Fruit fly (Drosophila melanogaster) whole organism, embryonic: ENCODE results near the gene dia.

Source experiments
- BEAF-32 ChIP-seq: fragments of 200-800 bp; sonication (Bioruptor generic); optimal IDR thresholded peaks from 3 replicates; lab custom pipeline; 2017; ENCODE audit warnings: missing biosample characterization, missing genetic modification characterization, mild to moderate bottlenecking, moderate library complexity, missing genetic modification reagents
- CG10147 ChIP-seq: fragments of 200-800 bp; sonication (Bioruptor generic); optimal IDR thresholded peaks from 2 replicates; lab custom pipeline; 2019; ENCODE audit warnings: missing biosample characterization, mild to moderate bottlenecking, missing genetic modification characterization, moderate library complexity
- CG11398 ChIP-seq: fragments of 200-800 bp; sonication (Bioruptor generic); optimal IDR thresholded peaks from 2 replicates; lab custom pipeline; 2016; ENCODE audit warnings: missing biosample characterization, missing genetic modification characterization
- CG15011 ChIP-seq: fragments of 200-800 bp; sonication (Bioruptor generic); optimal IDR thresholded peaks from 3 replicates; lab custom pipeline; 2018; ENCODE audit warnings: missing biosample characterization, mild to moderate bottlenecking, missing genetic modification characterization
- CG15479 ChIP-seq: fragments of 200-800 bp; sonication (Bioruptor generic); optimal IDR thresholded peaks from 3 replicates; lab custom pipeline; 2019; ENCODE audit warnings: missing biosample characterization, mild to moderate bottlenecking, missing genetic modification characterization, moderate library complexity
- CG1647 ChIP-seq: fragments of 200-800 bp; sonication (Bioruptor generic); optimal IDR thresholded peaks from 3 replicates; lab custom pipeline; 2016; ENCODE audit warnings: missing biosample characterization, missing genetic modification characterization
- CG17912 ChIP-seq: fragments of 200-800 bp; sonication (Bioruptor generic); optimal IDR thresholded peaks from 2 replicates; lab custom pipeline; 2018; ENCODE audit warnings: missing biosample characterization, mild to moderate bottlenecking, missing genetic modification characterization
- CG4707 ChIP-seq: fragments of 200-800 bp; sonication (Bioruptor generic); optimal IDR thresholded peaks from 2 replicates; lab custom pipeline; 2018; ENCODE audit warnings: missing biosample characterization, mild to moderate bottlenecking, missing genetic modification characterization, moderate library complexity
- CG4820 ChIP-seq: fragments of 200-800 bp; sonication (Bioruptor generic); optimal IDR thresholded peaks from 3 replicates; lab custom pipeline; 2016; ENCODE audit warnings: missing biosample characterization, missing genetic modification characterization
- CG6254 ChIP-seq: fragments of 200-800 bp; sonication (Bioruptor generic); optimal IDR thresholded peaks from 3 replicates; lab custom pipeline; 2017; ENCODE audit warnings: mild to moderate bottlenecking, missing biosample characterization, missing genetic modification reagents, missing genetic modification characterization
- CG6813 ChIP-seq: fragments of 200-800 bp; sonication (Bioruptor generic); optimal IDR thresholded peaks from 2 replicates; lab custom pipeline; 2017; ENCODE audit warnings: missing biosample characterization, missing genetic modification characterization, mild to moderate bottlenecking, moderate library complexity, missing genetic modification reagents
- CG9727 ChIP-seq: fragments of 200-800 bp; sonication (Bioruptor generic); optimal IDR thresholded peaks from 3 replicates; lab custom pipeline; 2017; ENCODE audit warnings: missing biosample characterization, mild to moderate bottlenecking, missing genetic modification characterization
- E2f2 ChIP-seq: fragments of 200-800 bp; sonication (Bioruptor generic); IDR thresholded peaks from 2 replicates; pipeline ENCODE4 v1.3.6; 2022; ENCODE audit warnings: missing biosample characterization, missing genetic modification characterization
- Ets97D ChIP-seq: fragments of 200-800 bp; sonication (Bioruptor generic); optimal IDR thresholded peaks from 3 replicates; lab custom pipeline; 2016; ENCODE audit warnings: missing biosample characterization, missing genetic modification characterization
- Gsc ChIP-seq: fragments of 200-800 bp; sonication (Bioruptor generic); IDR thresholded peaks from 2 replicates; pipeline ENCODE4 v1.3.6; 2022; ENCODE audit warnings: missing biosample characterization, missing genetic modification characterization
- Hr3 ChIP-seq: fragments of 200-800 bp; sonication (Bioruptor generic); optimal IDR thresholded peaks from 3 replicates; lab custom pipeline; 2016; ENCODE audit warnings: missing biosample characterization, missing genetic modification characterization
- Lim3 ChIP-seq: fragments of 200-800 bp; sonication (Bioruptor generic); IDR thresholded peaks from 2 replicates; pipeline ENCODE4 v1.3.6; 2022; ENCODE audit warnings: missing biosample characterization, missing genetic modification characterization
- MBD-R2 ChIP-seq: fragments of 200-800 bp; sonication (Bioruptor generic); IDR thresholded peaks from 2 replicates; pipeline ENCODE4 v1.3.6; 2022; ENCODE audit warnings: missing biosample characterization, missing genetic modification characterization
- MESR4 ChIP-seq: fragments of 200-800 bp; sonication (Bioruptor generic); optimal IDR thresholded peaks from 2 replicates; lab custom pipeline; 2018; ENCODE audit warnings: missing biosample characterization, mild to moderate bottlenecking, missing genetic modification characterization, moderate library complexity
- Meics ChIP-seq: fragments of 200-800 bp; sonication (Bioruptor generic); optimal IDR thresholded peaks from 2 replicates; lab custom pipeline; 2017; ENCODE audit warnings: missing biosample characterization, mild to moderate bottlenecking, missing genetic modification characterization
- Oaz ChIP-seq: fragments of 200-800 bp; sonication (Bioruptor generic); IDR thresholded peaks from 2 replicates; pipeline ENCODE4 v1.3.6; 2022; ENCODE audit warnings: missing biosample characterization, missing genetic modification characterization
- Stat92E ChIP-seq, 3 experiments: fragments of >200 bp in 2 of 3; fragments of 200-800 bp in 1 of 3; sonication (Bioruptor generic) in 1 of 3; optimal IDR thresholded peaks; 2 replicates each; lab custom pipeline; 2017 to 2019; ENCODE audit warnings: missing biosample characterization in 3 of 3, missing genetic modification characterization in 3 of 3, mild to moderate bottlenecking in 1 of 3, moderate library complexity in 1 of 3
- Taf1 ChIP-seq: fragments of 200-800 bp; sonication (Bioruptor generic); IDR thresholded peaks from 2 replicates; pipeline ENCODE4 v1.3.6; 2022; ENCODE audit warnings: missing biosample characterization, missing genetic modification characterization
- Xbp1 ChIP-seq: fragments of 200-800 bp; sonication (Bioruptor generic); optimal IDR thresholded peaks from 3 replicates; lab custom pipeline; 2016; ENCODE audit warnings: missing biosample characterization, mild to moderate bottlenecking, missing genetic modification characterization
- az2 ChIP-seq: fragments of 200-800 bp; sonication (Bioruptor generic); optimal IDR thresholded peaks from 3 replicates; lab custom pipeline; 2016; ENCODE audit warnings: missing biosample characterization, missing genetic modification characterization
- bigmax ChIP-seq: fragments of 200-800 bp; sonication (Bioruptor generic); optimal IDR thresholded peaks from 2 replicates; lab custom pipeline; 2018; ENCODE audit warnings: missing biosample characterization, mild to moderate bottlenecking, missing genetic modification characterization
- cg ChIP-seq: fragments of 200-800 bp; sonication (Bioruptor generic); optimal IDR thresholded peaks from 3 replicates; lab custom pipeline; 2019; ENCODE audit warnings: missing biosample characterization, mild to moderate bottlenecking, missing genetic modification characterization, moderate library complexity
- ci ChIP-seq: fragments of 200-800 bp; sonication (Bioruptor generic); IDR thresholded peaks from 3 replicates; pipeline ENCODE4 v1.3.6; 2022; ENCODE audit warnings: missing biosample characterization, missing genetic modification characterization
- crp ChIP-seq, 2 experiments: fragments of 200-800 bp; sonication (Bioruptor generic); optimal IDR thresholded peaks; 2 replicates in 1 of 2; 3 replicates in 1 of 2; lab custom pipeline; 2017; ENCODE audit warnings: missing biosample characterization in 2 of 2, missing genetic modification characterization in 2 of 2, mild to moderate bottlenecking in 1 of 2, moderate library complexity in 1 of 2
- gfzf ChIP-seq: fragments of 200-800 bp; sonication (Bioruptor generic); optimal IDR thresholded peaks from 2 replicates; lab custom pipeline; 2016; ENCODE audit warnings: missing biosample characterization, mild to moderate bottlenecking, missing genetic modification characterization, moderate library complexity
- gro ChIP-seq: fragments of 200-800 bp; sonication (Bioruptor generic); optimal IDR thresholded peaks from 2 replicates; lab custom pipeline; 2016; ENCODE audit warnings: missing biosample characterization, missing genetic modification characterization
- hth ChIP-seq: fragments of >200 bp; optimal IDR thresholded peaks from 2 replicates; lab custom pipeline; 2017; ENCODE audit warnings: inconsistent platforms
- ind ChIP-seq: fragments of 200-800 bp; sonication (Bioruptor generic); optimal IDR thresholded peaks from 3 replicates; lab custom pipeline; 2016; ENCODE audit warnings: missing biosample characterization, missing genetic modification characterization
- lilli ChIP-seq: fragments of 200-800 bp; sonication (Bioruptor generic); optimal IDR thresholded peaks from 3 replicates; lab custom pipeline; 2016; ENCODE audit warnings: missing biosample characterization, missing genetic modification characterization
- nerfin-1 ChIP-seq: fragments of 200-800 bp; sonication (Bioruptor generic); optimal IDR thresholded peaks from 3 replicates; lab custom pipeline; 2019; ENCODE audit warnings: missing biosample characterization, mild to moderate bottlenecking, missing genetic modification characterization, moderate library complexity
- nom ChIP-seq: fragments of 200-800 bp; sonication (Bioruptor generic); optimal IDR thresholded peaks from 2 replicates; lab custom pipeline; 2017; ENCODE audit warnings: missing biosample characterization, missing genetic modification characterization, mild to moderate bottlenecking, moderate library complexity, missing genetic modification reagents
- odd ChIP-seq: fragments of 200-800 bp; sonication (Bioruptor generic); optimal IDR thresholded peaks from 2 replicates; lab custom pipeline; 2017; ENCODE audit warnings: missing biosample characterization, mild to moderate bottlenecking, missing genetic modification characterization
- onecut ChIP-seq: fragments of 200-800 bp; sonication (Bioruptor generic); IDR thresholded peaks from 2 replicates; pipeline ENCODE4 v1.3.6; 2022; ENCODE audit warnings: missing biosample characterization, missing genetic modification characterization
- sd ChIP-seq: fragments of 200-800 bp; sonication (Bioruptor generic); optimal IDR thresholded peaks from 3 replicates; lab custom pipeline; 2018; ENCODE audit warnings: missing biosample characterization, mild to moderate bottlenecking, missing genetic modification characterization, moderate library complexity
- slou ChIP-seq: fragments of 200-800 bp; sonication (Bioruptor generic); optimal IDR thresholded peaks from 3 replicates; lab custom pipeline; 2016; ENCODE audit warnings: missing biosample characterization, missing genetic modification characterization
- sr ChIP-seq: fragments of 200-800 bp; sonication (Bioruptor generic); IDR thresholded peaks from 3 replicates; pipeline ENCODE4 v1.3.6; 2022; ENCODE audit warnings: missing biosample characterization, missing genetic modification characterization
- stc ChIP-seq: fragments of 200-800 bp; sonication (Bioruptor generic); IDR thresholded peaks from 2 replicates; pipeline ENCODE4 v1.3.6; 2022; ENCODE audit warnings: missing biosample characterization, missing genetic modification characterization
- stwl ChIP-seq: fragments of 200-800 bp; sonication (Bioruptor generic); optimal IDR thresholded peaks from 3 replicates; lab custom pipeline; 2018; ENCODE audit warnings: missing biosample characterization, mild to moderate bottlenecking, missing genetic modification characterization, moderate library complexity
- tio ChIP-seq: fragments of 200-800 bp; sonication (Bioruptor generic); optimal IDR thresholded peaks from 2 replicates; lab custom pipeline; 2017; ENCODE audit warnings: missing biosample characterization, missing genetic modification characterization, inconsistent platforms
- trem ChIP-seq: fragments of 200-800 bp; optimal IDR thresholded peaks from 3 replicates; lab custom pipeline; 2019; ENCODE audit warnings: missing biosample characterization, mild to moderate bottlenecking, missing genetic modification characterization, moderate library complexity
- vnd ChIP-seq: fragments of 200-800 bp; sonication (Bioruptor generic); IDR thresholded peaks from 3 replicates; pipeline ENCODE4 v1.3.6; 2022; ENCODE audit warnings: missing biosample characterization, missing genetic modification characterization; ENCODE audit not compliant: partially characterized antibody
- wek ChIP-seq: fragments of 200-800 bp; sonication (Bioruptor generic); optimal IDR thresholded peaks from 3 replicates; lab custom pipeline; 2018; ENCODE audit warnings: missing biosample characterization, mild to moderate bottlenecking, missing genetic modification characterization, moderate library complexity
- zen2 ChIP-seq: fragments of 200-800 bp; sonication (Bioruptor generic); IDR thresholded peaks from 3 replicates; pipeline ENCODE4 v1.3.6; 2022; ENCODE audit warnings: missing biosample characterization, missing genetic modification characterization; ENCODE audit not compliant: partially characterized antibody
- zfh1 ChIP-seq: fragments of 200-800 bp; sonication (Bioruptor generic); IDR thresholded peaks from 3 replicates; pipeline ENCODE4 v1.3.6; 2022; ENCODE audit warnings: missing biosample characterization, missing genetic modification characterization

dia gene

DNA sequence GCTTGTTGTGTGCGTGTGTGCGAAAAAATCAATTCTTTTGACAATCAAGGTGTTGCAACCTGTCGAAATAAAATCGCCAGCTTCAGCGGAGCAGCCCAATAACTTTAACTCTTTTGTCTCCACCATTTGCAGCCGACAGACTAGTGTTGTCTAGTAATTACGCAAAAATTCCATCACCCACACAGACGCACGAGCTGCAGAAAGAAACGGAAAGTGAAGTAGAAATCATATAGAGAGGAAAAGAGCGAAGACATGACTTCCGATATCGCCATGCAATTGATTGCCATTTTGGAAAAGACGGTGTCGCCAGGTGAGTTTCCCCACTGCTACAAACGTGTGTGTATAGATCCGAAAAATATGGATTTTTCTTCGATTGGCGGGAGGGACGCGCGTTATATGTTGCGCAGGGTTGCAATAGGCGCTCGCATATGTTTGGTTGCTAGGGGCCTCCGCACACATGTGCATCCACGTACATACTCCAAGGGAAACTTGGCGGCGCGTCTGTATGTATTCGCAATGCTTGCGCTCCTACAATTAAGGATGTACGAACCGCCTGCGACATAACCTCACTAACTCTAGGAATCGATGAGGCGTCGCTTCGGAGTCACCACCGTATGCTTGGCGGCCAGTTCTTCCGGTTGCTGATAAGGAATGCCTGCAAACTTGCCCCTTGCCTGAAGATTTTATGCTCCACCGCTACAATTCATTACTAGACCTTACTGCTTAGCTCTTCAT, 22.7 kb upstream of the dia start (continued):
- TF ChIP-seq CG9727 (GFP tag; lab: Kevin White, UChicago), result peak; percentile 56
- TF ChIP-seq sd, result peak; percentile 69
- no peak for TF ChIP-seq tio (GFP tag; lab: Kevin White, UChicago)
- peak; percentile 84 for TF ChIP-seq nerfin-1 (tag; lab: Kevin White, UChicago)
- no peak for TF ChIP-seq slou (GFP tag; lab: Kevin White, UChicago)
- no peak for TF ChIP-seq CG17912 (GFP tag; lab: Kevin White, UChicago)
- TF ChIP-seq Gsc, result no peak
- TF ChIP-seq onecut, result peak; percentile 63
- peak; percentile 4 for TF ChIP-seq trem (tag; lab: Kevin White, UChicago)
- peak; percentile 7; the same call in 1 of the 2 replicates for TF ChIP-seq E2f2 (GFP tag; lab: Robert Waterston, UW)
- TF ChIP-seq CG15011 (GFP tag; lab: Kevin White, UChicago), result no peak
- no peak for TF ChIP-seq Lim3 (GFP tag; lab: Robert Waterston, UW)
- TF ChIP-seq vnd (GFP tag; lab: Robert Waterston, UW), result 0 out of 3 replicates have a peak, but pooled peaks have one; percentile 9
- no peak for TF ChIP-seq wek
- TF ChIP-seq odd, result no peak
- no peak for TF ChIP-seq Stat92E (GFP tag; optimal IDR thresholded peaks at IDR 0.05; lab: Kevin White, UChicago)
- peak; percentile 15; the same call in 1 of the 2 replicates for TF ChIP-seq MBD-R2 (GFP tag; lab: Robert Waterston, UW)
- TF ChIP-seq zfh1 (GFP tag; lab: Robert Waterston, UW), result 0 out of 3 replicates have a peak, but pooled peaks have one; percentile 34
- TF ChIP-seq bigmax (GFP tag; lab: Kevin White, UChicago), result peak; percentile 94
- TF ChIP-seq CG4820 (GFP tag; lab: Kevin White, UChicago), result no peak
- TF ChIP-seq MESR4 (GFP tag; lab: Kevin White, UChicago), result peak; percentile 38
- peak; percentile 30 for TF ChIP-seq nom (GFP tag; lab: Kevin White, UChicago)
- no peak for TF ChIP-seq hth
- TF ChIP-seq stwl (tag; lab: Kevin White, UChicago), result no peak
- no peak for TF ChIP-seq ind (GFP tag; lab: Kevin White, UChicago)
- TF ChIP-seq BEAF-32 (GFP tag; lab: Kevin White, UChicago), result no peak
- no peak for TF ChIP-seq lilli
- no peak for TF ChIP-seq Hr3 (GFP tag; lab: Kevin White, UChicago)
- TF ChIP-seq sr (GFP tag; lab: Robert Waterston, UW), result no peak
- TF ChIP-seq gro, result no peak
- TF ChIP-seq crp (GFP tag; optimal IDR thresholded peaks at IDR 0.05; lab: Kevin White, UChicago), result peak in 1 of 2 experiments; percentile 52
- TF ChIP-seq CG1647 (GFP tag; lab: Kevin White, UChicago), result no peak
- TF ChIP-seq CG10147, result no peak
- TF ChIP-seq Oaz (GFP tag; lab: Robert Waterston, UW), result no peak
- no peak for TF ChIP-seq CG4707 (GFP tag; lab: Kevin White, UChicago)
- TF ChIP-seq zen2, result 0 out of 3 replicates have a peak, but pooled peaks have one; percentile 23
- TF ChIP-seq Ets97D (GFP tag; lab: Kevin White, UChicago), result no peak
- TF ChIP-seq CG11398 (GFP tag; lab: Kevin White, UChicago), result no peak
- no peak for TF ChIP-seq CG6254 (GFP tag; lab: Kevin White, UChicago)
- no peak for TF ChIP-seq CG6813 (GFP tag; lab: Kevin White, UChicago)
- TF ChIP-seq gfzf, result no peak
- TF ChIP-seq ci (GFP tag; lab: Robert Waterston, UW), result peak; percentile 58
- no peak for TF ChIP-seq Taf1
- no peak for TF ChIP-seq Meics (GFP tag; lab: Kevin White, UChicago)
- 0 out of 2 replicates have a peak, but pooled peaks have one; percentile 21 for TF ChIP-seq stc (GFP tag; lab: Robert Waterston, UW)
- peak; percentile 52 for TF ChIP-seq CG15479 (GFP tag; lab: Kevin White, UChicago)
- no peak for TF ChIP-seq Xbp1 (GFP tag; lab: Kevin White, UChicago)
- peak; percentile 70 for TF ChIP-seq cg (GFP tag; lab: Kevin White, UChicago)
- no peak for TF ChIP-seq az2
